Worm (Caenorhabditis elegans): Measurements from ENCODE around the gene unc-104.

DNA sequence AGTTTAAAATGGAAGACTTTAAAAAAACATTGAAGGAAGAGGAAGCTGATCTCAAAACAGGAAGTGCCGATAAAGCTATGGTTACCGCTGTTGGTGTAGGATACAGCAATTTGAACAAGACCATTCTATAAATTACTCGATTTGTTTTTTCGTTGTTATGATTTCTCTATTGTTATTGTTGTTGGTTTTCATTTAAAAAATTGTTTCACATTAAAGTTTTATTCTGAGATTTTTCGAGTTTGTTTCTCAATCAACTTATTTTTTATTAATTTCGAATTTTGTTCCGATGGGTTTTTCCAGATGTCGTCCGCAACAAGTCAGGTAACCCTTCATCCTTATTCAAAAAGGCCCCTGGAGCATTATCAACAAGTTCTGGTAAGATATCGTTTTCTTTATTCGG is 57.0 kb downstream of the unc-104 start, which contains the start of gene ZK1127.12:
- TF ChIP-seq nhr-12 (tag; optimal IDR thresholded peaks at IDR 0.05) (no peak), ama-1 (optimal IDR thresholded peaks at IDR 0.05) (no peak), nhr-237 (tag; optimal IDR thresholded peaks at IDR 0.05) (no peak), egl-27 (tag; optimal IDR thresholded peaks at IDR 0.05) (no peak), mdl-1 (tag; optimal IDR thresholded peaks at IDR 0.05) (no peak), lin-13 (GFP tag; optimal IDR thresholded peaks at IDR 0.05) (no peak), peb-1 (tag; optimal IDR thresholded peaks at IDR 0.05) (no peak)

All from whole organism, L2 larva.